Fruit fly (Drosophila melanogaster) whole organism, adult: Measurements from ENCODE around the gene eg.

ENCODE experiments used
- CG11617 ChIP-seq: fragments of 200-800 bp; sonication (Bioruptor generic); optimal IDR thresholded peaks from 2 replicates; lab custom pipeline; 2017; ENCODE audit warnings: mild to moderate bottlenecking, missing biosample characterization, missing genetic modification reagents, missing genetic modification characterization
- CG12768 ChIP-seq: fragments of 200-800 bp; sonication (Bioruptor generic); optimal IDR thresholded peaks from 2 replicates; lab custom pipeline; 2017; ENCODE audit warnings: missing biosample characterization, missing genetic modification characterization, mild to moderate bottlenecking, moderate library complexity, missing genetic modification reagents
- CG14711 ChIP-seq: fragments of 200-800 bp; sonication (Bioruptor generic); optimal IDR thresholded peaks from 2 replicates; lab custom pipeline; 2018; ENCODE audit warnings: missing biosample characterization, mild to moderate bottlenecking, missing genetic modification characterization, moderate library complexity
- CG1620 ChIP-seq: fragments of 200-800 bp; sonication (Bioruptor generic); optimal IDR thresholded peaks from 2 replicates; lab custom pipeline; 2016; ENCODE audit warnings: missing biosample characterization, missing genetic modification characterization
- CG33017 ChIP-seq: fragments of 200-800 bp; sonication (Bioruptor generic); optimal IDR thresholded peaks from 2 replicates; lab custom pipeline; 2018; ENCODE audit warnings: missing biosample characterization, mild to moderate bottlenecking, missing genetic modification characterization, moderate library complexity
- CG5204 ChIP-seq: fragments of 200-800 bp; sonication (Bioruptor generic); optimal IDR thresholded peaks from 2 replicates; lab custom pipeline; 2016; ENCODE audit warnings: missing biosample characterization, missing genetic modification characterization
- CG7045 ChIP-seq: fragments of 200-800 bp; sonication (Bioruptor generic); optimal IDR thresholded peaks from 2 replicates; lab custom pipeline; 2017; ENCODE audit warnings: missing biosample characterization, mild to moderate bottlenecking, missing genetic modification characterization
- CG7101 ChIP-seq: fragments of 200-800 bp; sonication (Bioruptor generic); optimal IDR thresholded peaks from 2 replicates; lab custom pipeline; 2018; ENCODE audit warnings: missing biosample characterization, mild to moderate bottlenecking, missing genetic modification characterization, moderate library complexity
- Clk ChIP-seq: fragments of 200-800 bp; sonication (Bioruptor generic); optimal IDR thresholded peaks from 2 replicates; lab custom pipeline; 2017; ENCODE audit warnings: missing biosample characterization, missing genetic modification characterization
- Crg-1 ChIP-seq: fragments of 200-800 bp; sonication (Bioruptor generic); optimal IDR thresholded peaks from 2 replicates; lab custom pipeline; 2016; ENCODE audit warnings: missing biosample characterization, missing genetic modification characterization
- Hr96 ChIP-seq: fragments of 200-800 bp; sonication (Bioruptor generic); optimal IDR thresholded peaks from 2 replicates; lab custom pipeline; 2016; ENCODE audit warnings: missing biosample characterization, missing genetic modification characterization
- Mnt ChIP-seq: fragments of 200-800 bp; sonication (Bioruptor generic); optimal IDR thresholded peaks from 2 replicates; lab custom pipeline; 2016; ENCODE audit warnings: missing biosample characterization, mild to moderate bottlenecking, missing genetic modification characterization
- bab1 ChIP-seq: fragments of 200-800 bp; sonication (Bioruptor generic); optimal IDR thresholded peaks from 3 replicates; lab custom pipeline; 2019; ENCODE audit warnings: missing biosample characterization, mild to moderate bottlenecking, missing genetic modification characterization, moderate library complexity
- cic ChIP-seq: fragments of 200-800 bp; sonication (Bioruptor generic); optimal IDR thresholded peaks from 2 replicates; lab custom pipeline; 2017; ENCODE audit warnings: missing biosample characterization, mild to moderate bottlenecking, missing genetic modification characterization, moderate library complexity
- cnc ChIP-seq, 2 experiments: fragments of >200 bp; optimal IDR thresholded peaks; 2 replicates each; lab custom pipeline; 2017
- kay ChIP-seq: fragments of 200-800 bp; sonication (Bioruptor generic); peaks from one replicate; lab custom pipeline; 2016; ENCODE audit warnings: missing biosample characterization, missing genetic modification characterization, borderline replicate concordance
- ovo ChIP-seq: fragments of 200-800 bp; sonication (Bioruptor generic); optimal IDR thresholded peaks from 2 replicates; lab custom pipeline; 2016; ENCODE audit warnings: missing biosample characterization, missing genetic modification characterization
- pad ChIP-seq: fragments of 200-800 bp; sonication (Bioruptor generic); optimal IDR thresholded peaks from 3 replicates; lab custom pipeline; 2017; ENCODE audit warnings: missing biosample characterization, missing genetic modification characterization, mild to moderate bottlenecking, moderate library complexity, missing genetic modification reagents
- tj ChIP-seq: fragments of 200-800 bp; sonication (Bioruptor generic); optimal IDR thresholded peaks from 3 replicates; lab custom pipeline; 2017; ENCODE audit warnings: missing biosample characterization, mild to moderate bottlenecking, missing genetic modification characterization, moderate library complexity
- toe ChIP-seq: fragments of 200-800 bp; sonication (Bioruptor generic); optimal IDR thresholded peaks from 2 replicates; lab custom pipeline; 2016; ENCODE audit warnings: missing biosample characterization, missing genetic modification characterization

eg gene

dm6 chr3L:21800424-21800823, 8.1 kb upstream of the eg start:
- TF ChIP-seq CG14711 (tag; lab: Kevin White, UChicago) (no peak), cnc (optimal IDR thresholded peaks at IDR 0.05; lab: Kevin White, UChicago) (no peak), Hr96 (GFP tag; lab: Kevin White, UChicago) (no peak), CG5204 (GFP tag; lab: Kevin White, UChicago) (no peak), tj (GFP tag; lab: Kevin White, UChicago) (no peak), CG11617 (GFP tag; lab: Kevin White, UChicago) (no peak), CG7101 (tag; lab: Kevin White, UChicago) (no peak), CG7045 (no peak), CG33017 (tag; lab: Kevin White, UChicago) (no peak), bab1 (GFP tag; lab: Kevin White, UChicago) (no peak), pad (GFP tag; lab: Kevin White, UChicago) (no peak), CG1620 (GFP tag; lab: Kevin White, UChicago) (no peak), kay (GFP tag; lab: Kevin White, UChicago) (no peak), ovo (GFP tag; lab: Kevin White, UChicago) (no peak), CG12768 (GFP tag; lab: Kevin White, UChicago) (no peak)

dm6 chr3L:21808003-21808530, 436 bp upstream of the eg start:
- TF ChIP-seq CG11617 (GFP tag; lab: Kevin White, UChicago), result no peak
- no peak for TF ChIP-seq CG14711 (tag; lab: Kevin White, UChicago)
- TF ChIP-seq kay (GFP tag; lab: Kevin White, UChicago), result no peak
- TF ChIP-seq ovo (GFP tag; lab: Kevin White, UChicago), result no peak
- TF ChIP-seq toe, result no peak
- no peak for TF ChIP-seq Hr96 (GFP tag; lab: Kevin White, UChicago)
- no peak for TF ChIP-seq cnc (optimal IDR thresholded peaks at IDR 0.05; lab: Kevin White, UChicago)
- TF ChIP-seq pad (GFP tag; lab: Kevin White, UChicago), result no peak
- TF ChIP-seq CG5204 (GFP tag; lab: Kevin White, UChicago), result no peak
- TF ChIP-seq CG7045, result no peak
- TF ChIP-seq CG12768 (GFP tag; lab: Kevin White, UChicago), result no peak
- no peak for TF ChIP-seq tj (GFP tag; lab: Kevin White, UChicago)
- no peak for TF ChIP-seq cic (GFP tag; lab: Kevin White, UChicago)
- TF ChIP-seq CG1620 (GFP tag; lab: Kevin White, UChicago), result no peak
- no peak for TF ChIP-seq bab1 (GFP tag; lab: Kevin White, UChicago)
- no peak for TF ChIP-seq CG33017 (tag; lab: Kevin White, UChicago)
- TF ChIP-seq Clk (GFP tag; lab: Kevin White, UChicago), result no peak

- TF ChIP-seq CG1620 (GFP tag; lab: Kevin White, UChicago), result no peak
- TF ChIP-seq kay (GFP tag; lab: Kevin White, UChicago), result no peak
- TF ChIP-seq pad (GFP tag; lab: Kevin White, UChicago), result no peak
- TF ChIP-seq CG14711 (tag; lab: Kevin White, UChicago), result no peak
- no peak for TF ChIP-seq cnc (optimal IDR thresholded peaks at IDR 0.05; lab: Kevin White, UChicago)
Observed at dm6 chr3L:21813598-21813997, 5.1 kb downstream of the eg start, which contains the start of gene CG43895. TSS of gene CG43895 (minus strand) at chr3L:21813698.

dm6 chr3L:21818701-21819100, 10.2 kb downstream of the eg start:
- TF ChIP-seq tj (GFP tag; lab: Kevin White, UChicago), result no peak
- TF ChIP-seq Hr96 (GFP tag; lab: Kevin White, UChicago), result no peak
- no peak for TF ChIP-seq Clk (GFP tag; lab: Kevin White, UChicago)
- TF ChIP-seq Crg-1 (GFP tag; lab: Kevin White, UChicago), result no peak
- no peak for TF ChIP-seq CG14711 (tag; lab: Kevin White, UChicago)
- no peak for TF ChIP-seq toe
- TF ChIP-seq CG33017 (tag; lab: Kevin White, UChicago), result no peak
- TF ChIP-seq CG7101 (tag; lab: Kevin White, UChicago), result no peak
- TF ChIP-seq kay (GFP tag; lab: Kevin White, UChicago), result no peak
- no peak for TF ChIP-seq CG1620 (GFP tag; lab: Kevin White, UChicago)
- no peak for TF ChIP-seq bab1 (GFP tag; lab: Kevin White, UChicago)
- no peak for TF ChIP-seq cnc (optimal IDR thresholded peaks at IDR 0.05; lab: Kevin White, UChicago)
- TF ChIP-seq ovo (GFP tag; lab: Kevin White, UChicago), result no peak
- TF ChIP-seq CG12768 (GFP tag; lab: Kevin White, UChicago), result no peak
- TF ChIP-seq Mnt (GFP tag; lab: Kevin White, UChicago), result no peak

- TF ChIP-seq pad (GFP tag; lab: Kevin White, UChicago), result no peak
- no peak for TF ChIP-seq CG1620 (GFP tag; lab: Kevin White, UChicago)
- TF ChIP-seq tj (GFP tag; lab: Kevin White, UChicago), result no peak
- TF ChIP-seq Crg-1 (GFP tag; lab: Kevin White, UChicago), result no peak
- TF ChIP-seq toe, result no peak
- TF ChIP-seq CG33017 (tag; lab: Kevin White, UChicago), result no peak
- no peak for TF ChIP-seq Mnt (GFP tag; lab: Kevin White, UChicago)
- no peak for TF ChIP-seq CG14711 (tag; lab: Kevin White, UChicago)
- no peak for TF ChIP-seq CG7101 (tag; lab: Kevin White, UChicago)
- TF ChIP-seq bab1 (GFP tag; lab: Kevin White, UChicago), result no peak
- no peak for TF ChIP-seq CG7045
- no peak for TF ChIP-seq cic (GFP tag; lab: Kevin White, UChicago)
- no peak for TF ChIP-seq ovo (GFP tag; lab: Kevin White, UChicago)
Observed at dm6 chr3L:21819497-21819896, 11.0 kb downstream of the eg start.

- peak; percentile 26 for TF ChIP-seq CG14711 (tag; lab: Kevin White, UChicago)
- no peak for TF ChIP-seq Clk (GFP tag; lab: Kevin White, UChicago)
- TF ChIP-seq CG1620 (GFP tag; lab: Kevin White, UChicago), result no peak
- TF ChIP-seq Crg-1 (GFP tag; lab: Kevin White, UChicago), result peak; percentile 1
- peak; percentile 57 for TF ChIP-seq tj (GFP tag; lab: Kevin White, UChicago)
- no peak for TF ChIP-seq cnc (optimal IDR thresholded peaks at IDR 0.05; lab: Kevin White, UChicago)
- peak; percentile 45 for TF ChIP-seq bab1 (GFP tag; lab: Kevin White, UChicago)
- no peak for TF ChIP-seq CG11617 (GFP tag; lab: Kevin White, UChicago)
- TF ChIP-seq toe, result peak; percentile 19
- peak; percentile 12 for TF ChIP-seq Mnt (GFP tag; lab: Kevin White, UChicago)
- TF ChIP-seq CG5204 (GFP tag; lab: Kevin White, UChicago), result no peak
- TF ChIP-seq CG7045, result no peak
- TF ChIP-seq CG33017 (tag; lab: Kevin White, UChicago), result no peak
- peak; percentile 42 for TF ChIP-seq CG7101 (tag; lab: Kevin White, UChicago)
- TF ChIP-seq kay (GFP tag; lab: Kevin White, UChicago), result no peak
Observed at dm6 chr3L:21821780-21822179, 13.3 kb downstream of the eg start, which contains the start of gene CycH. TSS of gene CycH (plus strand) at chr3L:21821997.
